Worm (Caenorhabditis elegans) whole organism, L3 larva: ENCODE results near the gene aaim-1.

Source experiments
- daf-12 ChIP-seq: fragments of 150-350 bp; optimal IDR thresholded peaks from 2 replicates; lab custom pipeline; 2014; ENCODE audit warnings: missing biosample characterization, missing genetic modification reagents, missing genetic modification characterization
- elt-3 ChIP-seq, 3 experiments: fragments of 150-350 bp in 1 of 3; sonication (generic microtip) in 2 of 3; optimal IDR thresholded peaks; 2 replicates in 2 of 3; 4 replicates in 1 of 3; lab custom pipeline; 2014 to 2017; ENCODE audit warnings: missing biosample characterization in 3 of 3, missing genetic modification characterization in 3 of 3
- eor-1 ChIP-seq, 2 experiments: fragments of 150-350 bp; optimal IDR thresholded peaks; 2 replicates each; lab custom pipeline; 2014 to 2018; ENCODE audit warnings: missing biosample characterization in 2 of 2, missing genetic modification characterization in 2 of 2
- fkh-10 ChIP-seq: sonication (generic microtip); optimal IDR thresholded peaks from 2 replicates; lab custom pipeline; 2017; ENCODE audit warnings: missing biosample characterization, missing genetic modification reagents, missing genetic modification characterization
- hmg-11 ChIP-seq: sonication (generic microtip); optimal IDR thresholded peaks from 2 replicates; lab custom pipeline; 2016; ENCODE audit warnings: missing genetic modification characterization, missing compliant biosample characterization
- lin-15B ChIP-seq: fragments of 150-350 bp; optimal IDR thresholded peaks from 2 replicates; lab custom pipeline; 2014; ENCODE audit warnings: missing biosample characterization, missing genetic modification characterization
- nhr-11 ChIP-seq: fragments of 150-350 bp; optimal IDR thresholded peaks from 2 replicates; lab custom pipeline; 2014; ENCODE audit warnings: missing biosample characterization, missing genetic modification characterization
- nhr-12 ChIP-seq: fragments of 150-350 bp; optimal IDR thresholded peaks from 2 replicates; lab custom pipeline; 2014; ENCODE audit warnings: missing biosample characterization, missing genetic modification characterization
- nhr-77 ChIP-seq: fragments of 150-350 bp; optimal IDR thresholded peaks from 2 replicates; lab custom pipeline; 2014; ENCODE audit warnings: missing biosample characterization, missing genetic modification characterization
- skn-1 ChIP-seq: fragments of 150-350 bp; optimal IDR thresholded peaks from 2 replicates; lab custom pipeline; 2014; ENCODE audit warnings: missing biosample characterization, missing genetic modification characterization
- snpc-4 ChIP-seq: fragments of 150-350 bp; optimal IDR thresholded peaks from 2 replicates; lab custom pipeline; 2014; ENCODE audit warnings: missing biosample characterization, missing genetic modification characterization
- unc-62 ChIP-seq: fragments of 150-350 bp; sonication (generic microtip); optimal IDR thresholded peaks from 4 replicates; lab custom pipeline; 2014; ENCODE audit warnings: missing biosample characterization, missing genetic modification reagents, missing genetic modification characterization
- zag-1 ChIP-seq: fragments of 150-350 bp; optimal IDR thresholded peaks from 2 replicates; lab custom pipeline; 2014; ENCODE audit warnings: missing biosample characterization, missing genetic modification characterization

DNA sequence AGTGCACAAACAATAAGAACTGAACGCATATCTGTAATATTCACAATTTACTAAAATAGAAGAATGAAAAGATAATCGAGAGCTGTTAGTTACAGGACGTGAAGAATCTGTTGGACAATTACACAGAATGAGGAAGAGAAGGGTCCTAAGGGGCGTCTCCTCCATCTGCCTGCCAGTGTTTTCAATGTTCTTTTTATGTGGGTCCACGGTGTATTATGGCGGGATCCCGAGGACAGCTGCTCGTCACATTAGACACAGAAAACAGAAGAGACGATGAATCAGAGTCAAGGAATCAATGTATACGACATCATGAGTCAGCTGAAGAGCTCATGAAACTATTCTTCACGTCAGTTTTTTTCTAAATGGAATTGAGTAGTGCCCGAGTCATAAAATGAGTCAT lies 34.9 kb upstream of the aaim-1 start, which contains the start of gene ttr-6:
- no peak for TF ChIP-seq daf-12
- TF ChIP-seq lin-15B (tag; lab: Kevin White, UChicago), result no peak
- no peak for TF ChIP-seq snpc-4 (tag; lab: Kevin White, UChicago)
- no peak for TF ChIP-seq nhr-77 (tag; lab: Kevin White, UChicago)
- no peak for TF ChIP-seq skn-1
- no peak for TF ChIP-seq eor-1 (tag; optimal IDR thresholded peaks at IDR 0.05; lab: Kevin White, UChicago)
- no peak for TF ChIP-seq unc-62
- no peak for TF ChIP-seq nhr-11
- no peak for TF ChIP-seq zag-1
- no peak for TF ChIP-seq elt-3 (tag; optimal IDR thresholded peaks at IDR 0.05; lab: Kevin White, UChicago)
- no peak for TF ChIP-seq fkh-10 (GFP tag; lab: Kevin White, UChicago)
- TF ChIP-seq nhr-12, result no peak
- no peak for TF ChIP-seq hmg-11 (tag; lab: Kevin White, UChicago)
